Worm (Caenorhabditis elegans) whole organism, L2 larva: ENCODE measurements around the gene gck-4.

ENCODE experiments used
- C34F6.9 ChIP-seq: fragments of 150-350 bp; optimal IDR thresholded peaks from 2 replicates; lab custom pipeline; 2014; ENCODE audit warnings: missing biosample characterization, missing genetic modification characterization
- R02D3.7 ChIP-seq: fragments of 150-350 bp; optimal IDR thresholded peaks from 2 replicates; lab custom pipeline; 2014; ENCODE audit warnings: missing biosample characterization, missing genetic modification characterization
- Y55F3AM.14 ChIP-seq: fragments of 200-800 bp; sonication (Bioruptor generic); optimal IDR thresholded peaks from 2 replicates; lab custom pipeline; 2018; ENCODE audit warnings: mild to moderate bottlenecking, missing genetic modification characterization, missing compliant biosample characterization
- ZK546.5 ChIP-seq: sonication (generic microtip); optimal IDR thresholded peaks from 2 replicates; lab custom pipeline; 2017; ENCODE audit warnings: missing biosample characterization, missing genetic modification characterization
- alr-1 ChIP-seq: fragments of 150-350 bp; optimal IDR thresholded peaks from 2 replicates; lab custom pipeline; 2014; ENCODE audit warnings: missing biosample characterization, missing genetic modification characterization
- ama-1 ChIP-seq: fragments of 150-350 bp; optimal IDR thresholded peaks from 2 replicates; lab custom pipeline; 2018; ENCODE audit warnings: inconsistent platforms
- blmp-1 ChIP-seq: sonication (generic microtip); optimal IDR thresholded peaks from 2 replicates; lab custom pipeline; 2017; ENCODE audit warnings: missing genetic modification characterization, mild to moderate bottlenecking, missing compliant biosample characterization, antibody characterized with exemption, moderate library complexity; ENCODE audit not compliant: insufficient read depth
- ceh-16 ChIP-seq: fragments of 150-350 bp; optimal IDR thresholded peaks from 2 replicates; lab custom pipeline; 2014; ENCODE audit warnings: missing biosample characterization, missing genetic modification characterization
- ceh-82 ChIP-seq: fragments of 150-350 bp; optimal IDR thresholded peaks from 2 replicates; lab custom pipeline; 2014; ENCODE audit warnings: missing biosample characterization, missing genetic modification characterization
- crh-2 ChIP-seq: sonication (generic microtip); optimal IDR thresholded peaks from 2 replicates; lab custom pipeline; 2017; ENCODE audit warnings: missing biosample characterization, missing genetic modification characterization
- dmd-4 ChIP-seq: sonication (generic microtip); optimal IDR thresholded peaks from 2 replicates; lab custom pipeline; 2017; ENCODE audit warnings: missing biosample characterization, missing genetic modification characterization
- egl-27 ChIP-seq: sonication (generic microtip); optimal IDR thresholded peaks from 3 replicates; lab custom pipeline; 2017; ENCODE audit warnings: missing biosample characterization, missing genetic modification reagents, missing genetic modification characterization
- elt-1 ChIP-seq: fragments of 150-350 bp; optimal IDR thresholded peaks from 2 replicates; lab custom pipeline; 2014; ENCODE audit warnings: missing biosample characterization, missing genetic modification characterization
- elt-3 ChIP-seq: sonication (generic microtip); optimal IDR thresholded peaks from 2 replicates; lab custom pipeline; 2017; ENCODE audit warnings: missing biosample characterization, missing genetic modification characterization
- fos-1 ChIP-seq: fragments of 150-350 bp; optimal IDR thresholded peaks from 2 replicates; lab custom pipeline; 2014; ENCODE audit warnings: missing biosample characterization, missing genetic modification characterization
- gmeb-1 ChIP-seq: fragments of 150-350 bp; optimal IDR thresholded peaks from 2 replicates; lab custom pipeline; 2014; ENCODE audit warnings: missing biosample characterization, missing genetic modification characterization
- lin-13 ChIP-seq: fragments of 150-350 bp; optimal IDR thresholded peaks from 2 replicates; lab custom pipeline; 2014; ENCODE audit warnings: missing biosample characterization, missing genetic modification reagents, missing genetic modification characterization
- lin-39 ChIP-seq: fragments of 150-350 bp; optimal IDR thresholded peaks from 2 replicates; lab custom pipeline; 2014; ENCODE audit warnings: missing biosample characterization, missing genetic modification reagents, missing genetic modification characterization
- lsy-2 ChIP-seq, 2 experiments: fragments of 150-350 bp in 1 of 2; sonication (generic microtip) in 1 of 2; optimal IDR thresholded peaks; 2 replicates each; lab custom pipeline; 2014 to 2017; ENCODE audit warnings: missing biosample characterization in 2 of 2, missing genetic modification characterization in 2 of 2
- mab-5 ChIP-seq: fragments of 150-350 bp; optimal IDR thresholded peaks from 2 replicates; lab custom pipeline; 2014; ENCODE audit warnings: missing biosample characterization, missing genetic modification characterization
- mdl-1 ChIP-seq, 2 experiments: fragments of 150-350 bp in 1 of 2; sonication (generic microtip) in 1 of 2; optimal IDR thresholded peaks; 2 replicates each; lab custom pipeline; 2017; ENCODE audit warnings: missing biosample characterization in 2 of 2, missing genetic modification characterization in 2 of 2
- nhr-10 ChIP-seq: sonication (generic microtip); optimal IDR thresholded peaks from 2 replicates; lab custom pipeline; 2017; ENCODE audit warnings: missing biosample characterization, missing genetic modification characterization
- nhr-11 ChIP-seq: fragments of 150-350 bp; optimal IDR thresholded peaks from 2 replicates; lab custom pipeline; 2014; ENCODE audit warnings: missing biosample characterization, missing genetic modification characterization
- nhr-12 ChIP-seq: fragments of 150-350 bp; optimal IDR thresholded peaks from 2 replicates; lab custom pipeline; 2014; ENCODE audit warnings: missing biosample characterization, missing genetic modification characterization
- nhr-129 ChIP-seq: fragments of 150-350 bp; optimal IDR thresholded peaks from 2 replicates; lab custom pipeline; 2014; ENCODE audit warnings: missing biosample characterization, missing genetic modification characterization
- nhr-21 ChIP-seq: fragments of 150-350 bp; optimal IDR thresholded peaks from 2 replicates; lab custom pipeline; 2014; ENCODE audit warnings: missing biosample characterization, missing genetic modification characterization
- nhr-237 ChIP-seq: fragments of 150-350 bp; optimal IDR thresholded peaks from 2 replicates; lab custom pipeline; 2014; ENCODE audit warnings: missing biosample characterization, missing genetic modification characterization
- nhr-6 ChIP-seq: fragments of 150-350 bp; optimal IDR thresholded peaks from 2 replicates; lab custom pipeline; 2014; ENCODE audit warnings: missing biosample characterization, missing genetic modification characterization
- nhr-77 ChIP-seq: fragments of 150-350 bp; optimal IDR thresholded peaks from 2 replicates; lab custom pipeline; 2014; ENCODE audit warnings: missing biosample characterization, missing genetic modification characterization
- peb-1 ChIP-seq: fragments of 150-350 bp; optimal IDR thresholded peaks from 2 replicates; lab custom pipeline; 2014; ENCODE audit warnings: missing biosample characterization, missing genetic modification characterization
- skn-1 ChIP-seq: sonication (generic microtip); optimal IDR thresholded peaks from 2 replicates; lab custom pipeline; 2017; ENCODE audit warnings: missing biosample characterization, missing genetic modification characterization
- sma-3 ChIP-seq: sonication (generic microtip); optimal IDR thresholded peaks from 2 replicates; lab custom pipeline; 2016; ENCODE audit warnings: missing genetic modification reagents, missing genetic modification characterization, missing compliant biosample characterization
- sma-9 ChIP-seq, 2 experiments: fragments of 150-350 bp in 1 of 2; sonication (generic microtip) in 1 of 2; optimal IDR thresholded peaks; 2 replicates each; lab custom pipeline; 2014 to 2016; ENCODE audit warnings: missing genetic modification characterization in 2 of 2, mild to moderate bottlenecking in 1 of 2, missing biosample characterization in 1 of 2, missing compliant biosample characterization in 1 of 2, missing genetic modification reagents in 1 of 2, moderate library complexity in 1 of 2
- snpc-4 ChIP-seq: fragments of 150-350 bp; optimal IDR thresholded peaks from 2 replicates; lab custom pipeline; 2014; ENCODE audit warnings: missing biosample characterization, missing genetic modification characterization
- unc-39 ChIP-seq: fragments of 150-350 bp; optimal IDR thresholded peaks from 2 replicates; lab custom pipeline; 2014; ENCODE audit warnings: missing biosample characterization, missing genetic modification characterization
- unc-55 ChIP-seq: fragments of 150-350 bp; sonication (generic microtip); optimal IDR thresholded peaks from 3 replicates; lab custom pipeline; 2014; ENCODE audit warnings: missing biosample characterization, missing genetic modification reagents, missing genetic modification characterization
- unc-62 ChIP-seq: fragments of 150-350 bp; optimal IDR thresholded peaks from 2 replicates; lab custom pipeline; 2014; ENCODE audit warnings: missing biosample characterization, missing genetic modification reagents, missing genetic modification characterization
- zag-1 ChIP-seq: fragments of 150-350 bp; optimal IDR thresholded peaks from 2 replicates; lab custom pipeline; 2014; ENCODE audit warnings: missing biosample characterization, missing genetic modification characterization
- ztf-1 ChIP-seq: fragments of 200-800 bp; sonication (Bioruptor generic); conservative IDR thresholded peaks from 2 replicates; pipeline ENCODE4 v1.3.6; 2022; ENCODE audit warnings: missing genetic modification characterization, missing compliant biosample characterization
- ztf-11 ChIP-seq: sonication (generic microtip); optimal IDR thresholded peaks from 2 replicates; lab custom pipeline; 2017; ENCODE audit warnings: missing biosample characterization, missing genetic modification characterization
- ztf-4 ChIP-seq: fragments of 150-350 bp; optimal IDR thresholded peaks from 2 replicates; lab custom pipeline; 2014; ENCODE audit warnings: missing biosample characterization, missing genetic modification characterization

Gene gck-4

ce11 chrX:13711909-13712308 is 34.9 kb downstream of the gck-4 start, which contains the start of gene K02D3.2:
TSS of gene K02D3.2 (minus strand) at chrX:13712009.
- TF ChIP-seq lin-39 (tag; lab: Kevin White, UChicago) (no peak), R02D3.7 (tag; lab: Kevin White, UChicago) (no peak), ztf-11 (tag; lab: Kevin White, UChicago) (no peak), nhr-10 (no peak), ama-1 (lab: Kevin White, UChicago) (no peak), peb-1 (tag; lab: Kevin White, UChicago) (no peak), ztf-4 (tag; lab: Kevin White, UChicago) (no peak), unc-55 (GFP tag; lab: Kevin White, UChicago) (no peak), alr-1 (tag; lab: Kevin White, UChicago) (no peak), fos-1 (tag; lab: Kevin White, UChicago) (no peak), egl-27 (no peak), nhr-12 (no peak), Y55F3AM.14 (GFP tag; lab: Kevin White, UChicago) (no peak)

- TF ChIP-seq gmeb-1 (tag; lab: Kevin White, UChicago) = no peak
- no peak for TF ChIP-seq ceh-82 (tag; lab: Kevin White, UChicago)
- peak in 1 of 2 experiments; percentile 41 for TF ChIP-seq lsy-2 (tag; optimal IDR thresholded peaks at IDR 0.05; lab: Kevin White, UChicago)
- no peak for TF ChIP-seq egl-27
- no peak for TF ChIP-seq blmp-1
- peak; percentile 44 for TF ChIP-seq sma-9 (GFP tag; optimal IDR thresholded peaks at IDR 0.05; lab: Kevin White, UChicago)
- TF ChIP-seq sma-9 (tag; optimal IDR thresholded peaks at IDR 0.05; lab: Kevin White, UChicago) = no peak
- no peak for TF ChIP-seq zag-1
- peak; percentile 22 for TF ChIP-seq nhr-129
- TF ChIP-seq elt-1 = no peak
Measured at ce11 chrX:13712992-13713391, 36.0 kb downstream of the gck-4 start.

ce11 chrX:13713857-13714256 is 36.9 kb downstream of the gck-4 start, which contains the start of gene K11E4.1:
TSS of gene K11E4.1 (plus strand) at chrX:13714157.
- no peak for TF ChIP-seq peb-1 (tag; lab: Kevin White, UChicago)
- no peak for TF ChIP-seq nhr-11 (tag; lab: Kevin White, UChicago)

ce11 chrX:13714710-13715109 is 37.7 kb downstream of the gck-4 start:
- no peak for TF ChIP-seq elt-1
- TF ChIP-seq ztf-1 (GFP tag; lab: Robert Waterston, UW) = no peak
- no peak for TF ChIP-seq alr-1 (tag; lab: Kevin White, UChicago)
- no peak for TF ChIP-seq nhr-11 (tag; lab: Kevin White, UChicago)
- no peak for TF ChIP-seq zag-1
- TF ChIP-seq sma-3 (GFP tag; lab: Kevin White, UChicago) = peak; percentile 4
- TF ChIP-seq gmeb-1 (tag; lab: Kevin White, UChicago) = peak; percentile 12
- no peak for TF ChIP-seq crh-2 (tag; lab: Kevin White, UChicago)
- TF ChIP-seq ceh-16 (tag; lab: Kevin White, UChicago) = no peak
- no peak for TF ChIP-seq nhr-129
- TF ChIP-seq sma-9 (GFP tag; optimal IDR thresholded peaks at IDR 0.05; lab: Kevin White, UChicago) = peak; percentile 17
- TF ChIP-seq sma-9 (tag; optimal IDR thresholded peaks at IDR 0.05; lab: Kevin White, UChicago) = no peak
- TF ChIP-seq fos-1 (tag; lab: Kevin White, UChicago) = peak; percentile 2
- no peak for TF ChIP-seq nhr-10
- TF ChIP-seq elt-3 (tag; lab: Kevin White, UChicago) = no peak
- no peak for TF ChIP-seq unc-39 (tag; lab: Kevin White, UChicago)

- TF ChIP-seq nhr-77 = no peak
- no peak for TF ChIP-seq ceh-16 (tag; lab: Kevin White, UChicago)
- no peak for TF ChIP-seq Y55F3AM.14 (GFP tag; lab: Kevin White, UChicago)
- no peak for TF ChIP-seq nhr-237 (tag; lab: Kevin White, UChicago)
- TF ChIP-seq lin-13 (GFP tag; lab: Kevin White, UChicago) = peak; percentile 3
- peak; percentile 43 for TF ChIP-seq gmeb-1 (tag; lab: Kevin White, UChicago)
- TF ChIP-seq crh-2 (tag; lab: Kevin White, UChicago) = peak; percentile 38
- peak; percentile 3 for TF ChIP-seq nhr-21 (tag; lab: Kevin White, UChicago)
- TF ChIP-seq C34F6.9 = no peak
- TF ChIP-seq ztf-1 (GFP tag; lab: Robert Waterston, UW) = no peak
- TF ChIP-seq ama-1 (lab: Kevin White, UChicago) = no peak
- no peak for TF ChIP-seq R02D3.7 (tag; lab: Kevin White, UChicago)
- peak; percentile 23 for TF ChIP-seq fos-1 (tag; lab: Kevin White, UChicago)
- TF ChIP-seq skn-1 (tag; lab: Kevin White, UChicago) = no peak
- no peak for TF ChIP-seq blmp-1
- TF ChIP-seq egl-27 = no peak
- no peak for TF ChIP-seq snpc-4
- TF ChIP-seq unc-62 = no peak
- TF ChIP-seq dmd-4 (tag; lab: Kevin White, UChicago) = no peak
- TF ChIP-seq nhr-10 = no peak
- no peak for TF ChIP-seq unc-39 (tag; lab: Kevin White, UChicago)
- peak; percentile 66 for TF ChIP-seq sma-9 (GFP tag; optimal IDR thresholded peaks at IDR 0.05; lab: Kevin White, UChicago)
- no peak for TF ChIP-seq sma-9 (tag; optimal IDR thresholded peaks at IDR 0.05; lab: Kevin White, UChicago)
- no peak for TF ChIP-seq ZK546.5 (tag; lab: Kevin White, UChicago)
- TF ChIP-seq mab-5 (tag; lab: Kevin White, UChicago) = no peak
- TF ChIP-seq nhr-129 = peak; percentile 33
- TF ChIP-seq nhr-6 = no peak
- peak; percentile 64 for TF ChIP-seq sma-3 (GFP tag; lab: Kevin White, UChicago)
- no peak for TF ChIP-seq unc-55 (GFP tag; lab: Kevin White, UChicago)
- TF ChIP-seq ceh-82 (tag; lab: Kevin White, UChicago) = no peak
- no peak for TF ChIP-seq mdl-1 (tag; optimal IDR thresholded peaks at IDR 0.05; lab: Kevin White, UChicago)
Measured at ce11 chrX:13716313-13716712, 39.3 kb downstream of the gck-4 start.
